Worm (Caenorhabditis elegans): ENCODE data around the gene nep-9.

nep-9 gene

ce11 chrII:3444280-3444679 lies 45.2 kb upstream of the nep-9 start, which contains the start of gene C16C8.4:
TSS of gene C16C8.4 (minus strand) at chrII:3444380.
- TF ChIP-seq ces-1 (GFP tag; optimal IDR thresholded peaks at IDR 0.05), result no peak
- no peak for TF ChIP-seq nhr-76 (tag; optimal IDR thresholded peaks at IDR 0.05)
- no peak for TF ChIP-seq M03D4.4 (tag; optimal IDR thresholded peaks at IDR 0.05)
- no peak for TF ChIP-seq pha-4 (tag; optimal IDR thresholded peaks at IDR 0.05)
- no peak for TF ChIP-seq tbx-8 (GFP tag; optimal IDR thresholded peaks at IDR 0.05)
- TF ChIP-seq nhr-12 (tag; optimal IDR thresholded peaks at IDR 0.05), result no peak
- TF ChIP-seq ztf-11 (tag; optimal IDR thresholded peaks at IDR 0.05), result no peak
- TF ChIP-seq ceh-43 (GFP tag; optimal IDR thresholded peaks at IDR 0.05), result no peak
- no peak for TF ChIP-seq unc-39 (tag; optimal IDR thresholded peaks at IDR 0.05)
- TF ChIP-seq ceh-83 (GFP tag; optimal IDR thresholded peaks at IDR 0.05), result no peak
- no peak for TF ChIP-seq nhr-237 (tag; optimal IDR thresholded peaks at IDR 0.05)
- no peak for TF ChIP-seq lin-32 (GFP tag; optimal IDR thresholded peaks at IDR 0.05)
- no peak for TF ChIP-seq drap-1 (GFP tag; optimal IDR thresholded peaks at IDR 0.05)
- TF ChIP-seq bed-3 (GFP tag; optimal IDR thresholded peaks at IDR 0.05), result no peak
- TF ChIP-seq ham-2 (GFP tag; optimal IDR thresholded peaks at IDR 0.05), result no peak
- TF ChIP-seq lsy-2 (tag; optimal IDR thresholded peaks at IDR 0.05), result no peak
- no peak for TF ChIP-seq hlh-1 (tag; optimal IDR thresholded peaks at IDR 0.05)
- no peak for TF ChIP-seq mls-2 (tag; optimal IDR thresholded peaks at IDR 0.05)

ce11 chrII:3443154-3443553 lies 44.0 kb upstream of the nep-9 start, which contains the start of gene C16C8.22:
TSS of gene C16C8.22 (minus strand) at chrII:3443254.
- TF ChIP-seq mab-5 (tag; optimal IDR thresholded peaks at IDR 0.05) (no peak), drap-1 (GFP tag; optimal IDR thresholded peaks at IDR 0.05) (no peak), ceh-43 (GFP tag; optimal IDR thresholded peaks at IDR 0.05) (no peak), unc-62 (GFP tag; optimal IDR thresholded peaks at IDR 0.05) (no peak), nhr-2 (tag; optimal IDR thresholded peaks at IDR 0.05) (no peak)

ce11 chrII:3441377-3441776 lies 42.3 kb upstream of the nep-9 start, which contains the start of gene C16C8.27:
TSS of gene C16C8.27 (plus strand) at chrII:3441677.
- TF ChIP-seq mls-2 (tag; optimal IDR thresholded peaks at IDR 0.05) (no peak), nhr-12 (tag; optimal IDR thresholded peaks at IDR 0.05) (no peak), ztf-11 (tag; optimal IDR thresholded peaks at IDR 0.05) (no peak), unc-120 (tag; optimal IDR thresholded peaks at IDR 0.05; ENCODE audit: poor library complexity, severe bottlenecking) (no peak), nhr-237 (tag; optimal IDR thresholded peaks at IDR 0.05) (no peak), M03D4.4 (tag; optimal IDR thresholded peaks at IDR 0.05) (no peak), sptf-1 (tag; optimal IDR thresholded peaks at IDR 0.05) (no peak), unc-39 (tag; optimal IDR thresholded peaks at IDR 0.05) (no peak), mep-1 (tag; optimal IDR thresholded peaks at IDR 0.05) (no peak), pha-4 (tag; optimal IDR thresholded peaks at IDR 0.05) (no peak), ces-1 (GFP tag; optimal IDR thresholded peaks at IDR 0.05) (no peak), lin-32 (GFP tag; optimal IDR thresholded peaks at IDR 0.05) (no peak), ham-2 (GFP tag; optimal IDR thresholded peaks at IDR 0.05) (no peak), lin-13 (tag; optimal IDR thresholded peaks at IDR 0.05) (no peak), drap-1 (GFP tag; optimal IDR thresholded peaks at IDR 0.05) (no peak), elt-1 (tag; optimal IDR thresholded peaks at IDR 0.05; ENCODE audit: borderline replicate concordance, insufficient read depth) (no peak), zip-8 (tag; optimal IDR thresholded peaks at IDR 0.05) (no peak), tbx-8 (GFP tag; optimal IDR thresholded peaks at IDR 0.05) (no peak), blmp-1 (tag; optimal IDR thresholded peaks at IDR 0.05) (no peak)

ce11 chrII:3440641-3440926 lies 41.5 kb upstream of the nep-9 start, which contains the start of gene C16C8.17:
TSS of gene C16C8.17 (plus strand) at chrII:3440827.
- TF ChIP-seq lsy-2 (tag; optimal IDR thresholded peaks at IDR 0.05) (no peak), ceh-83 (GFP tag; optimal IDR thresholded peaks at IDR 0.05) (no peak), mep-1 (tag; optimal IDR thresholded peaks at IDR 0.05) (no peak), zip-8 (tag; optimal IDR thresholded peaks at IDR 0.05) (no peak), sem-2 (GFP tag; optimal IDR thresholded peaks at IDR 0.05) (no peak), hlh-1 (tag; optimal IDR thresholded peaks at IDR 0.05) (no peak), sptf-1 (tag; optimal IDR thresholded peaks at IDR 0.05) (no peak), lin-32 (GFP tag; optimal IDR thresholded peaks at IDR 0.05) (no peak), mls-2 (tag; optimal IDR thresholded peaks at IDR 0.05) (no peak), drap-1 (GFP tag; optimal IDR thresholded peaks at IDR 0.05) (no peak), bed-3 (GFP tag; optimal IDR thresholded peaks at IDR 0.05) (no peak), nhr-2 (tag; optimal IDR thresholded peaks at IDR 0.05) (no peak), nhr-12 (tag; optimal IDR thresholded peaks at IDR 0.05) (no peak), lin-13 (tag; optimal IDR thresholded peaks at IDR 0.05) (no peak)

- peak; percentile 64 for TF ChIP-seq zip-8 (tag; optimal IDR thresholded peaks at IDR 0.05)
- TF ChIP-seq elt-1 (tag; optimal IDR thresholded peaks at IDR 0.05; ENCODE audit: borderline replicate concordance, insufficient read depth), result no peak
Observed at ce11 chrII:3439842-3440640, 40.9 kb upstream of the nep-9 start.

Data from whole organism, mixed stage, embryonic.